Worm (Caenorhabditis elegans): ENCODE measurements around the gene oac-42.
"Not testable (repeated sequence)": the region's sequence is repeated elsewhere in the genome, so short reads cannot be mapped to it uniquely, and the experiment has no call there.

ce11 chrV:15905530-15905929 is 20.9 kb upstream of the oac-42 start, which contains the start of the genes F35E8.1 and F35E8.2:
- not testable (repeated sequence) for TF ChIP-seq ceh-13 (GFP tag; optimal IDR thresholded peaks at IDR 0.05); ama-1 (optimal IDR thresholded peaks at IDR 0.05); F13C5.2 (tag; optimal IDR thresholded peaks at IDR 0.05); tbx-37 (GFP tag; conservative IDR thresholded peaks at IDR 0.05); hnd-1 (tag; optimal IDR thresholded peaks at IDR 0.05); flt-1 (GFP tag; IDR thresholded peaks at IDR 0.05); tbx-11 (GFP tag; IDR thresholded peaks at IDR 0.05); scrt-1 (GFP tag; IDR thresholded peaks at IDR 0.05); aly-1 (tag; optimal IDR thresholded peaks at IDR 0.05); hmbx-1 (tag; optimal IDR thresholded peaks at IDR 0.05); tra-4 (tag; optimal IDR thresholded peaks at IDR 0.05)
